Fruit fly (Drosophila melanogaster) whole organism, pupa: ENCODE results near the gene Hexo1.
A peak's percentile ranks its signal among the peaks of the same experiment; 100 is the strongest.

ENCODE experiments used
- CG10348 ChIP-seq: fragments of 200-800 bp; sonication (Bioruptor generic); IDR thresholded peaks from 2 replicates; pipeline ENCODE4 v1.3.6; 2022; ENCODE audit warnings: missing biosample characterization, missing genetic modification characterization
- CG12605 ChIP-seq: fragments of 200-800 bp; sonication (Bioruptor generic); IDR thresholded peaks from 2 replicates; pipeline ENCODE4 v1.3.6; 2022; ENCODE audit warnings: missing biosample characterization, missing genetic modification characterization
- CG13204 ChIP-seq: fragments of 200-800 bp; sonication (Bioruptor generic); optimal IDR thresholded peaks from 2 replicates; lab custom pipeline; 2018; ENCODE audit warnings: missing biosample characterization, mild to moderate bottlenecking, missing genetic modification characterization, moderate library complexity
- CG14655 ChIP-seq: fragments of 200-800 bp; sonication (Bioruptor generic); optimal IDR thresholded peaks from 3 replicates; lab custom pipeline; 2017; ENCODE audit warnings: mild to moderate bottlenecking, missing biosample characterization, missing genetic modification reagents, missing genetic modification characterization
- CG15710 ChIP-seq: fragments of 200-800 bp; sonication (Bioruptor generic); optimal IDR thresholded peaks from 2 replicates; lab custom pipeline; 2018; ENCODE audit warnings: missing biosample characterization, mild to moderate bottlenecking, missing genetic modification characterization, moderate library complexity
- CG17806 ChIP-seq: fragments of 200-800 bp; sonication (Bioruptor generic); optimal IDR thresholded peaks from 2 replicates; lab custom pipeline; 2018; ENCODE audit warnings: missing biosample characterization, mild to moderate bottlenecking, missing genetic modification characterization, moderate library complexity
- CG32121 ChIP-seq: fragments of 200-800 bp; sonication (Bioruptor generic); IDR thresholded peaks from 2 replicates; pipeline ENCODE4 v1.3.6; 2022; ENCODE audit warnings: missing biosample characterization, missing genetic modification characterization
- CG34367 ChIP-seq: fragments of 200-800 bp; sonication (Bioruptor generic); optimal IDR thresholded peaks from 2 replicates; lab custom pipeline; 2018; ENCODE audit warnings: missing biosample characterization, mild to moderate bottlenecking, missing genetic modification characterization
- CG4496 ChIP-seq: fragments of 200-800 bp; sonication (Bioruptor generic); IDR thresholded peaks from 3 replicates; pipeline ENCODE4 v1.3.6; 2022; ENCODE audit warnings: missing biosample characterization, missing genetic modification characterization
- CG8159 ChIP-seq: fragments of 200-800 bp; sonication (Bioruptor generic); optimal IDR thresholded peaks from 3 replicates; lab custom pipeline; 2018; ENCODE audit warnings: missing biosample characterization, mild to moderate bottlenecking, missing genetic modification characterization, moderate library complexity
- CG8301 ChIP-seq: fragments of 200-800 bp; sonication (Bioruptor generic); optimal IDR thresholded peaks from 2 replicates; lab custom pipeline; 2018; ENCODE audit warnings: missing biosample characterization, mild to moderate bottlenecking, missing genetic modification characterization
- CG9948 ChIP-seq: fragments of 200-800 bp; sonication (Bioruptor generic); optimal IDR thresholded peaks from 2 replicates; lab custom pipeline; 2018; ENCODE audit warnings: missing biosample characterization, mild to moderate bottlenecking, missing genetic modification characterization, moderate library complexity
- D1 ChIP-seq: fragments of 200-800 bp; sonication (Bioruptor generic); optimal IDR thresholded peaks from 2 replicates; lab custom pipeline; 2018; ENCODE audit warnings: missing biosample characterization, mild to moderate bottlenecking, missing genetic modification characterization, moderate library complexity
- EcR ChIP-seq: fragments of 200-800 bp; sonication (Bioruptor generic); optimal IDR thresholded peaks from 3 replicates; lab custom pipeline; 2019; ENCODE audit warnings: missing biosample characterization, missing genetic modification characterization, mild to moderate bottlenecking, moderate library complexity, missing genetic modification reagents
- Ets98B ChIP-seq: fragments of 200-800 bp; sonication (Bioruptor generic); IDR thresholded peaks from 2 replicates; pipeline ENCODE4 v1.3.6; 2022; ENCODE audit warnings: missing biosample characterization, missing genetic modification characterization
- Pif1A ChIP-seq: fragments of 200-800 bp; sonication (Bioruptor generic); optimal IDR thresholded peaks from 3 replicates; lab custom pipeline; 2016; ENCODE audit warnings: missing biosample characterization, missing genetic modification characterization
- Pif1B ChIP-seq: fragments of 200-800 bp; sonication (Bioruptor generic); optimal IDR thresholded peaks from 3 replicates; lab custom pipeline; 2016; ENCODE audit warnings: missing biosample characterization, missing genetic modification characterization
- Snoo ChIP-seq: fragments of 200-800 bp; sonication (Bioruptor generic); optimal IDR thresholded peaks from 3 replicates; lab custom pipeline; 2017; ENCODE audit warnings: missing biosample characterization, mild to moderate bottlenecking, missing genetic modification characterization, inconsistent platforms
- fd96Ca ChIP-seq: fragments of 200-800 bp; sonication (Bioruptor generic); IDR thresholded peaks from 3 replicates; pipeline ENCODE4 v1.3.6; 2022; ENCODE audit warnings: missing biosample characterization, missing genetic modification characterization
- gl ChIP-seq: fragments of 200-800 bp; sonication (Bioruptor generic); optimal IDR thresholded peaks from 2 replicates; lab custom pipeline; 2018; ENCODE audit warnings: missing biosample characterization, mild to moderate bottlenecking, missing genetic modification characterization
- rn ChIP-seq: fragments of 200-800 bp; sonication (Bioruptor generic); IDR thresholded peaks from 2 replicates; pipeline ENCODE4 v1.3.6; 2022; ENCODE audit warnings: missing biosample characterization, missing genetic modification characterization

Hexo1 gene

dm6 chr3L:4252862-4253610 is 35.4 kb upstream of the Hexo1 start:
- TF ChIP-seq fd96Ca: peak; percentile 29; the same call in 1 of the 3 replicates
- peak; percentile 30 for TF ChIP-seq CG17806
- peak; percentile 70 for TF ChIP-seq EcR (GFP tag; lab: Kevin White, UChicago)
- TF ChIP-seq CG9948 (tag; lab: Kevin White, UChicago): peak; percentile 27
- peak; percentile 8 for TF ChIP-seq CG34367 (tag; lab: Kevin White, UChicago)
- TF ChIP-seq Pif1B: no peak
- TF ChIP-seq CG4496: peak; percentile 40; the same call in 1 of the 3 replicates
- TF ChIP-seq D1 (tag; lab: Kevin White, UChicago): no peak

dm6 chr3L:4253611-4254300 is 34.7 kb upstream of the Hexo1 start:
- TF ChIP-seq rn (GFP tag; lab: Robert Waterston, UW) (no peak), Ets98B (GFP tag; lab: Robert Waterston, UW) (peak; percentile 6; the same call in 1 of the 2 replicates), CG10348 (no peak), fd96Ca (0 out of 3 replicates have a peak, but pooled peaks have one; percentile 10), CG17806 (no peak)

DNA sequence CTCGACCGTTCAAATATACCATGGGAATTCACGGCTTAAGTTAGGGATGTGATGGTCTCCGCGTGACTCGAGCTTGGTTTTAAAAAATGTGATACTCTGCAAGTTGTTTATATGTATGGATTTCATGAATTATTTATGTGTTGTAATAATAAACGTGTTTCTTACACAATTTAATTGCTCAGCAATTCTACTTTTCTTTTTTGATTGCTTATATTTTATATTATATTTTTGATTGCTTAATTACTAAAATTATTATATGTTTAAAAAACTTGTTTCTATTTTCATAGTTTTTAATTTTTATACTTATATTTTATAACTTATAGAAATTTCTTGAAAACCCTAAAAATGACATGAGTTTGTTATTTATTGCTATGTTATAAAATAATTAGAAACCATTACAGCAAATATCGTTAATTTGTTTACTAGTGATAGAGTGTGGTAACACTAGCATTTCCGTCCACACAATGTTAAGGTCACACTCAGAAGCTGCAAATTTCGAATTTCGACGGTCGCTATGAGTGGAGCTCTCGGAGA is 34.1 kb upstream of the Hexo1 start, which contains the start of the genes ago and CG1265:
Gene ago (minus strand): TSS at position 6 of the 534 bp plus-strand sequence.
Gene CG1265 (plus strand): TSS at position 476 of the 534 bp plus-strand sequence.
- TF ChIP-seq gl (tag; lab: Kevin White, UChicago) (no peak), D1 (tag; lab: Kevin White, UChicago) (no peak), CG17806 (peak; percentile 20), Pif1A (GFP tag; lab: Kevin White, UChicago) (no peak), rn (GFP tag; lab: Robert Waterston, UW) (no peak), EcR (GFP tag; lab: Kevin White, UChicago) (no peak), CG34367 (tag; lab: Kevin White, UChicago) (no peak), CG14655 (GFP tag; lab: Kevin White, UChicago) (no peak), CG15710 (peak; percentile 44), CG12605 (GFP tag; lab: Robert Waterston, UW) (no peak), CG4496 (peak; percentile 20; the same call in 2 of the 3 replicates), Snoo (tag; lab: Kevin White, UChicago) (peak; percentile 37), Pif1B (no peak), Ets98B (GFP tag; lab: Robert Waterston, UW) (0 out of 2 replicates have a peak, but pooled peaks have one; percentile 1), CG13204 (GFP tag; lab: Kevin White, UChicago) (no peak), CG9948 (tag; lab: Kevin White, UChicago) (peak; percentile 6), CG8301 (no peak), CG8159 (tag; lab: Kevin White, UChicago) (peak; percentile 39), CG32121 (no peak)

DNA sequence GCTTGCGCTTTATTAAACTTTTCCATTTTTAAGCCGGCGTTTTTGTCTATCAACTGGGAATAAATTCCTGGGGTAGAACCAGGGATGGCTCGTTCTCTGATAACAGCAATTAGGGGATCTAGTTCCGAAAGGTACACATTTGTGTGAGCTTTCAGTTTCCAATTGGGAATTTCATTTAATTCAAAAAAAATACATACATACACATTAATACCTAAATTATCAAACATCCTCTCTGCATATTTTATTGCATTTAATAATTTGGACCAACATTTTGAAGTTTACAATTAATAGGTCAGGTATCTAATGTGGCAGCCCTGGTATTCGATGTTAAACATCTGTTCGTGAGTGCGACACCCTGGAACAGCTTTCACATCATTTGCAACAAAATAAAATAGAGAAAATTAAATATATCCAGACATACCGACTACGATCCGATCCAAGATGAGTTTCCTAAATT is 29.3 kb upstream of the Hexo1 start, which contains the start of the genes CG15011 and CG1309:
Gene CG15011 (minus strand): TSS at position 51 of the 457 bp plus-strand sequence.
Gene CG1309 (plus strand): TSS at position 329 of the 457 bp plus-strand sequence.
- TF ChIP-seq CG10348: no peak
- TF ChIP-seq CG8301: peak; percentile 63
- TF ChIP-seq Snoo (tag; lab: Kevin White, UChicago): peak; percentile 68
- TF ChIP-seq rn (GFP tag; lab: Robert Waterston, UW): no peak
- TF ChIP-seq D1 (tag; lab: Kevin White, UChicago): no peak
- TF ChIP-seq CG15710: peak; percentile 77
- peak; percentile 80 for TF ChIP-seq CG8159 (tag; lab: Kevin White, UChicago)
- TF ChIP-seq gl (tag; lab: Kevin White, UChicago): peak; percentile 31
- TF ChIP-seq Pif1B: no peak
- no peak for TF ChIP-seq CG14655 (GFP tag; lab: Kevin White, UChicago)
- no peak for TF ChIP-seq CG13204 (GFP tag; lab: Kevin White, UChicago)
- TF ChIP-seq EcR (GFP tag; lab: Kevin White, UChicago): peak; percentile 34
- peak; percentile 69 for TF ChIP-seq CG9948 (tag; lab: Kevin White, UChicago)
- peak; percentile 82 for TF ChIP-seq CG4496
- peak; percentile 61 for TF ChIP-seq CG34367 (tag; lab: Kevin White, UChicago)
- peak; percentile 66 for TF ChIP-seq CG32121
- TF ChIP-seq CG17806: peak; percentile 70
- peak; percentile 47; the same call in 1 of the 2 replicates for TF ChIP-seq Ets98B (GFP tag; lab: Robert Waterston, UW)

DNA sequence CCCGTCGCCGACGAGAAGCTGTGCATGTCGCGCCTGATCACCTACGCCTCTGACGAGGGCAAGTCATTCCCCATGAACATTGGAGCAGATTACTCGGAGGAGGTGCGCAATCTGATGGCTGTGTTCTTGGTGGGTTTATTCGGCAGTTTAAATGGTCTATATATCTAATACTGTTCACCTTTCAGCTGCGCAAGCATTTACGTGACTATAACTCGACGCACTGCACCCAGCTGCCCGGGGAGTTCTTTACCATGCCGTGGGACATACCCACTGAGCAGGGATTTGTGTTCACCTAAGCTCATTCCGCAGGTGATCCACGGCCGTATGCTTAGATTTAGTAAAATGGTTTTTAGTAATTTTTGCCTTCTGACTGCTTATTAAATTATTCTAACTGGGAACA is 27.3 kb upstream of the Hexo1 start:
- no peak for TF ChIP-seq CG4496
- no peak for TF ChIP-seq CG34367 (tag; lab: Kevin White, UChicago)
- TF ChIP-seq CG13204 (GFP tag; lab: Kevin White, UChicago): no peak
- no peak for TF ChIP-seq fd96Ca
- no peak for TF ChIP-seq CG32121

DNA sequence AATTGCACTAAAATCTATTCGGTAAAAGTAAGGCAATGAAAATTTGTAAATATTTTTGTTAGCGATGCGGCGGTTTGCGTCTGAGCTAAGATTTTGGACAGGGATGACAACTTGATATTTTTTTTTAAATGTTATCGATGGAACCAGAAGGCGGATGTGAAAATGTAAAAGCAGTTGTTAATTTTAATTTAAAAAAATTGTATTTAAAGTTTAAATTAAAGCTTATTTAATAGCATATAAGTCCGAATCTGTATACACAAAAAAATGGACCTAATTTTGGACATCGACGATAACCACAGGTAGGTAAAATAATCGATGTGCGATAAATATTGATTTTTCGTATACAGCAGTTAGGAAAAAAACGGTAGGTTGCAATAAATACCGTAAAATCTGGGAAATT is 26.1 kb upstream of the Hexo1 start, which contains the start of the genes CG11586 and VhaM9.7-a:
Gene CG11586 (minus strand): TSS at position 87 of the 400 bp plus-strand sequence.
Gene VhaM9.7-a (plus strand): TSS at position 322 of the 400 bp plus-strand sequence.
- TF ChIP-seq CG17806: no peak
- TF ChIP-seq CG10348: no peak
- no peak for TF ChIP-seq CG14655 (GFP tag; lab: Kevin White, UChicago)
- TF ChIP-seq gl (tag; lab: Kevin White, UChicago): no peak
- TF ChIP-seq CG34367 (tag; lab: Kevin White, UChicago): no peak
- no peak for TF ChIP-seq CG13204 (GFP tag; lab: Kevin White, UChicago)
- TF ChIP-seq CG12605 (GFP tag; lab: Robert Waterston, UW): no peak
- TF ChIP-seq Pif1A (GFP tag; lab: Kevin White, UChicago): no peak
- TF ChIP-seq Snoo (tag; lab: Kevin White, UChicago): no peak
- no peak for TF ChIP-seq Ets98B (GFP tag; lab: Robert Waterston, UW)
- TF ChIP-seq D1 (tag; lab: Kevin White, UChicago): no peak
- TF ChIP-seq CG8159 (tag; lab: Kevin White, UChicago): no peak
- TF ChIP-seq CG4496: no peak
- TF ChIP-seq CG9948 (tag; lab: Kevin White, UChicago): no peak
- no peak for TF ChIP-seq CG15710
- TF ChIP-seq Pif1B: no peak
